Fruit fly (Drosophila melanogaster) whole organism, embryonic: Measurements from ENCODE around the gene Fdh.

ENCODE experiments used
- ATbp ChIP-seq: fragments of 200-800 bp; sonication (Bioruptor generic); optimal IDR thresholded peaks from 2 replicates; lab custom pipeline; 2017; ENCODE audit warnings: missing biosample characterization, mild to moderate bottlenecking, missing genetic modification characterization, missing genetic modification reagents
- Asciz ChIP-seq: fragments of 200-800 bp; sonication (Bioruptor generic); optimal IDR thresholded peaks from 2 replicates; lab custom pipeline; 2017; ENCODE audit warnings: missing biosample characterization, mild to moderate bottlenecking, missing genetic modification characterization, missing genetic modification reagents
- CG10462 ChIP-seq: fragments of 200-800 bp; sonication (Bioruptor generic); optimal IDR thresholded peaks from 2 replicates; lab custom pipeline; 2016; ENCODE audit warnings: missing biosample characterization, missing genetic modification characterization
- CG10543 ChIP-seq: fragments of 200-800 bp; sonication (Bioruptor generic); optimal IDR thresholded peaks from 3 replicates; lab custom pipeline; 2017; ENCODE audit warnings: missing biosample characterization, mild to moderate bottlenecking, missing genetic modification characterization, moderate library complexity
- CG10959 ChIP-seq: fragments of 200-800 bp; sonication (Bioruptor generic); IDR thresholded peaks from 2 replicates; pipeline ENCODE4 v1.3.6; 2022; ENCODE audit warnings: missing biosample characterization, missing genetic modification characterization
- CG11504 ChIP-seq: fragments of 200-800 bp; sonication (Bioruptor generic); optimal IDR thresholded peaks from 3 replicates; lab custom pipeline; 2019; ENCODE audit warnings: missing biosample characterization, mild to moderate bottlenecking, missing genetic modification characterization, moderate library complexity
- CG11560 ChIP-seq: fragments of 200-800 bp; sonication (Bioruptor generic); IDR thresholded peaks from 3 replicates; pipeline ENCODE4 v1.3.6; 2022; ENCODE audit warnings: missing biosample characterization, missing genetic modification characterization
- CG13287 ChIP-seq: fragments of 200-800 bp; sonication (Bioruptor generic); IDR thresholded peaks from 2 replicates; pipeline ENCODE4 v1.3.6; 2022; ENCODE audit warnings: missing biosample characterization, missing genetic modification characterization; ENCODE audit not compliant: partially characterized antibody
- CG15073 ChIP-seq: fragments of 200-800 bp; sonication (Bioruptor generic); optimal IDR thresholded peaks from 2 replicates; lab custom pipeline; 2016; ENCODE audit warnings: missing biosample characterization, missing genetic modification characterization
- CG15269 ChIP-seq: fragments of 200-800 bp; sonication (Bioruptor generic); optimal IDR thresholded peaks from 2 replicates; lab custom pipeline; 2018; ENCODE audit warnings: missing biosample characterization, mild to moderate bottlenecking, missing genetic modification characterization, moderate library complexity
- CG15601 ChIP-seq: fragments of 200-800 bp; sonication (Bioruptor generic); optimal IDR thresholded peaks from 3 replicates; lab custom pipeline; 2019; ENCODE audit warnings: missing biosample characterization, mild to moderate bottlenecking, missing genetic modification characterization, moderate library complexity
- CG16813 ChIP-seq: fragments of 200-800 bp; sonication (Bioruptor generic); IDR thresholded peaks from 3 replicates; pipeline ENCODE4 v1.3.6; 2022; ENCODE audit warnings: missing biosample characterization, missing genetic modification characterization; ENCODE audit not compliant: partially characterized antibody
- CG2875 ChIP-seq: fragments of 200-800 bp; sonication (Bioruptor generic); optimal IDR thresholded peaks from 2 replicates; lab custom pipeline; 2017; ENCODE audit warnings: missing biosample characterization, mild to moderate bottlenecking, missing genetic modification characterization, missing genetic modification reagents
- CG30020 ChIP-seq: fragments of 200-800 bp; optimal IDR thresholded peaks from 2 replicates; lab custom pipeline; 2019; ENCODE audit warnings: missing biosample characterization, mild to moderate bottlenecking, missing genetic modification characterization, moderate library complexity
- CG31365 ChIP-seq: fragments of 200-800 bp; sonication (Bioruptor generic); optimal IDR thresholded peaks from 2 replicates; lab custom pipeline; 2018; ENCODE audit warnings: missing biosample characterization, mild to moderate bottlenecking, missing genetic modification characterization
- CG3163 ChIP-seq: fragments of 200-800 bp; sonication (Bioruptor generic); optimal IDR thresholded peaks from 3 replicates; lab custom pipeline; 2016; ENCODE audit warnings: missing biosample characterization, missing genetic modification characterization
- CG5245 ChIP-seq: fragments of 200-800 bp; sonication (Bioruptor generic); optimal IDR thresholded peaks from 3 replicates; lab custom pipeline; 2016; ENCODE audit warnings: missing biosample characterization, missing genetic modification characterization
- CG6175 ChIP-seq: fragments of 200-800 bp; sonication (Bioruptor generic); IDR thresholded peaks from 3 replicates; pipeline ENCODE4 v1.3.6; 2022; ENCODE audit warnings: missing biosample characterization, missing genetic modification characterization
- CG9215 ChIP-seq: fragments of 200-800 bp; sonication (Bioruptor generic); IDR thresholded peaks from 2 replicates; pipeline ENCODE4 v1.3.6; 2022; ENCODE audit warnings: missing biosample characterization, missing genetic modification characterization
- CHES-1-like ChIP-seq: fragments of 200-800 bp; sonication (Bioruptor generic); optimal IDR thresholded peaks from 2 replicates; lab custom pipeline; 2016; ENCODE audit warnings: missing biosample characterization, missing genetic modification characterization
- CTCF ChIP-seq: fragments of 200-800 bp; sonication (Bioruptor generic); optimal IDR thresholded peaks from 2 replicates; lab custom pipeline; 2017; ENCODE audit warnings: missing biosample characterization, mild to moderate bottlenecking, missing genetic modification characterization, moderate library complexity
- Dp ChIP-seq: fragments of 200-800 bp; sonication (Bioruptor generic); optimal IDR thresholded peaks from 2 replicates; lab custom pipeline; 2018; ENCODE audit warnings: missing biosample characterization, mild to moderate bottlenecking, missing genetic modification characterization, moderate library complexity
- E2f1 ChIP-seq: fragments of 200-800 bp; sonication (Bioruptor generic); IDR thresholded peaks from 2 replicates; pipeline ENCODE4 v1.3.6; 2022; ENCODE audit warnings: missing biosample characterization, missing genetic modification characterization
- Fer1 ChIP-seq: fragments of 200-800 bp; sonication (Bioruptor generic); optimal IDR thresholded peaks from 2 replicates; lab custom pipeline; 2017; ENCODE audit warnings: missing biosample characterization, mild to moderate bottlenecking, missing genetic modification characterization
- Gsc ChIP-seq: fragments of 200-800 bp; sonication (Bioruptor generic); IDR thresholded peaks from 2 replicates; pipeline ENCODE4 v1.3.6; 2022; ENCODE audit warnings: missing biosample characterization, missing genetic modification characterization
- HLH4C ChIP-seq: fragments of 200-800 bp; sonication (Bioruptor generic); IDR thresholded peaks from 3 replicates; pipeline ENCODE4 v1.3.6; 2022; ENCODE audit warnings: missing biosample characterization, missing genetic modification characterization; ENCODE audit not compliant: partially characterized antibody
- Hr3 ChIP-seq: fragments of 200-800 bp; sonication (Bioruptor generic); optimal IDR thresholded peaks from 3 replicates; lab custom pipeline; 2016; ENCODE audit warnings: missing biosample characterization, missing genetic modification characterization
- MTF-1 ChIP-seq: fragments of 200-800 bp; sonication (Bioruptor generic); optimal IDR thresholded peaks from 2 replicates; lab custom pipeline; 2018; ENCODE audit warnings: missing biosample characterization, mild to moderate bottlenecking, missing genetic modification characterization, borderline replicate concordance
- Oli ChIP-seq: fragments of 200-800 bp; sonication (Bioruptor generic); optimal IDR thresholded peaks from 2 replicates; lab custom pipeline; 2018; ENCODE audit warnings: missing biosample characterization, mild to moderate bottlenecking, missing genetic modification characterization, moderate library complexity
- Scr ChIP-seq: fragments of 200-800 bp; sonication (Bioruptor generic); IDR thresholded peaks from 2 replicates; pipeline ENCODE4 v1.3.6; 2022; ENCODE audit warnings: missing biosample characterization, missing genetic modification characterization; ENCODE audit not compliant: partially characterized antibody
- Sin3A ChIP-seq: fragments of >200 bp; optimal IDR thresholded peaks from 2 replicates; lab custom pipeline; 2018
- Sry-δ ChIP-seq: fragments of 200-800 bp; sonication (Bioruptor generic); optimal IDR thresholded peaks from 2 replicates; lab custom pipeline; 2016; ENCODE audit warnings: missing biosample characterization, missing genetic modification characterization
- TFAM ChIP-seq: fragments of 200-800 bp; sonication (Bioruptor generic); optimal IDR thresholded peaks from 2 replicates; lab custom pipeline; 2017; ENCODE audit warnings: missing biosample characterization, missing genetic modification characterization, inconsistent platforms
- ash1 ChIP-seq: fragments of 200-800 bp; sonication (Bioruptor generic); optimal IDR thresholded peaks from 2 replicates; lab custom pipeline; 2018; ENCODE audit warnings: missing biosample characterization, mild to moderate bottlenecking, missing genetic modification characterization
- bab2 ChIP-seq: fragments of 200-800 bp; sonication (Bioruptor generic); optimal IDR thresholded peaks from 2 replicates; lab custom pipeline; 2016; ENCODE audit warnings: missing biosample characterization, missing genetic modification characterization
- bcd ChIP-seq: fragments of 200-800 bp; sonication (Bioruptor generic); optimal IDR thresholded peaks from 2 replicates; lab custom pipeline; 2017; ENCODE audit warnings: missing biosample characterization, mild to moderate bottlenecking, missing genetic modification characterization
- chinmo ChIP-seq: fragments of 200-800 bp; sonication (Bioruptor generic); IDR thresholded peaks from 4 replicates; pipeline ENCODE4 v1.3.6; 2022; ENCODE audit warnings: missing biosample characterization, missing genetic modification characterization; ENCODE audit not compliant: partially characterized antibody
- croc ChIP-seq: fragments of 200-800 bp; sonication (Bioruptor generic); conservative IDR thresholded peaks from 3 replicates; pipeline ENCODE4 v1.3.6; 2022; ENCODE audit warnings: missing biosample characterization, missing genetic modification characterization
- crp ChIP-seq, 2 experiments: fragments of 200-800 bp; sonication (Bioruptor generic); optimal IDR thresholded peaks; 2 replicates in 1 of 2; 3 replicates in 1 of 2; lab custom pipeline; 2017; ENCODE audit warnings: missing biosample characterization in 2 of 2, missing genetic modification characterization in 2 of 2, mild to moderate bottlenecking in 1 of 2, moderate library complexity in 1 of 2
- exex ChIP-seq: fragments of 200-800 bp; sonication (Bioruptor generic); optimal IDR thresholded peaks from 4 replicates; lab custom pipeline; 2018; ENCODE audit warnings: missing biosample characterization, mild to moderate bottlenecking, missing genetic modification characterization, moderate library complexity
- kah ChIP-seq: fragments of 200-800 bp; sonication (Bioruptor generic); optimal IDR thresholded peaks from 2 replicates; lab custom pipeline; 2018; ENCODE audit warnings: missing biosample characterization, mild to moderate bottlenecking, missing genetic modification characterization
- lilli ChIP-seq: fragments of 200-800 bp; sonication (Bioruptor generic); optimal IDR thresholded peaks from 3 replicates; lab custom pipeline; 2016; ENCODE audit warnings: missing biosample characterization, missing genetic modification characterization
- nau ChIP-seq: fragments of 200-800 bp; sonication (Bioruptor generic); optimal IDR thresholded peaks from 3 replicates; lab custom pipeline; 2017; ENCODE audit warnings: missing biosample characterization, mild to moderate bottlenecking, missing genetic modification characterization, missing genetic modification reagents
- pnt ChIP-seq: fragments of 200-800 bp; sonication (Bioruptor generic); optimal IDR thresholded peaks from 3 replicates; lab custom pipeline; 2016; ENCODE audit warnings: missing biosample characterization, missing genetic modification characterization
- ro ChIP-seq: fragments of 200-800 bp; sonication (Bioruptor generic); IDR thresholded peaks from 2 replicates; pipeline ENCODE4 v1.3.6; 2022; ENCODE audit warnings: missing biosample characterization, missing genetic modification characterization
- run ChIP-seq: fragments of 200-800 bp; sonication (Bioruptor generic); optimal IDR thresholded peaks from 3 replicates; lab custom pipeline; 2018; ENCODE audit warnings: missing biosample characterization, mild to moderate bottlenecking, missing genetic modification characterization
- tio ChIP-seq: fragments of 200-800 bp; sonication (Bioruptor generic); optimal IDR thresholded peaks from 2 replicates; lab custom pipeline; 2017; ENCODE audit warnings: missing biosample characterization, missing genetic modification characterization, inconsistent platforms
- unc-4 ChIP-seq: fragments of 200-800 bp; sonication (Bioruptor generic); IDR thresholded peaks from 2 replicates; pipeline ENCODE4 v1.3.6; 2022; ENCODE audit warnings: missing biosample characterization, missing genetic modification characterization; ENCODE audit not compliant: partially characterized antibody
- unpg ChIP-seq: fragments of 200-800 bp; sonication (Bioruptor generic); optimal IDR thresholded peaks from 3 replicates; lab custom pipeline; 2018; ENCODE audit warnings: missing biosample characterization, mild to moderate bottlenecking, missing genetic modification characterization, moderate library complexity
- vvl ChIP-seq: fragments of 200-800 bp; sonication (Bioruptor generic); IDR thresholded peaks from 2 replicates; pipeline ENCODE4 v1.3.6; 2022; ENCODE audit warnings: missing biosample characterization, missing genetic modification characterization

Fdh gene

DNA sequence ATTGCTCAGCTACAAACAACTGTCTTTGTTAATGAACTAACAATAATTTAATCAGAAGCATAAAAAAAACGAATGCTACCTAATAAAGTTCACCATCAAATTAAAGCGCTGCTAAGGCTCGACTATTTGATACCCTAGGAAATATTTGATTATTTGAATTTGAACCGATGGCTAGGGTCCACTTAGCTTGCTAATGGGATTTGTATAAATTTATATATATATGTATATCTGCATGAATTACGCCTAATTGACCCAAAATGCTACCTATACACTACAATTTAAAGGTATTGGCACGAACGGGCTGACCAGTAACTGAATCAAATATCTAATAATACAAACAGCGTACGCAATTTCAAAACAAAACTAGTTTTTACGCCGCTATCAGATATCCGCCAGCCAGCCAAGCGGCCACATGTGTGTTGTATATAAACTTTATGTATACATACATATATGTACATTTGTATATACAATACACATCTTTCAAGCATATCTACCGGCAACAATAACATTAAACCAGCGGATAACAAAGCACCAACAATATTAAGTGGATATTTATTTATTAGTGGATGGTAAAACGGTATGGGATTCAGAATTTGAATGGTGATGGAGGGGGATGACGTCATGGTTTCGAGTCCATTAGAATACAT is 12.0 kb upstream of the Fdh start (continued):
- no peak for TF ChIP-seq CG16813 (GFP tag; lab: Robert Waterston, UW)
- peak; percentile 55 for TF ChIP-seq MTF-1 (GFP tag; lab: Kevin White, UChicago)
- TF ChIP-seq exex (tag; lab: Kevin White, UChicago) = peak; percentile 67
- TF ChIP-seq nau (GFP tag; lab: Kevin White, UChicago) = peak; percentile 20
- peak; percentile 93 for TF ChIP-seq vvl (GFP tag; lab: Robert Waterston, UW)
- TF ChIP-seq Fer1 (GFP tag; lab: Kevin White, UChicago) = peak; percentile 82
- no peak for TF ChIP-seq unc-4 (GFP tag; lab: Robert Waterston, UW)
- peak; percentile 77 for TF ChIP-seq unpg (GFP tag; lab: Kevin White, UChicago)
- no peak for TF ChIP-seq tio (GFP tag; lab: Kevin White, UChicago)
- no peak for TF ChIP-seq crp (GFP tag; optimal IDR thresholded peaks at IDR 0.05; lab: Kevin White, UChicago)
- 0 out of 4 replicates have a peak, but pooled peaks have one; percentile 54 for TF ChIP-seq chinmo
- TF ChIP-seq CG10959 = no peak
- no peak for TF ChIP-seq Sry-δ
- TF ChIP-seq CG11504 (tag; lab: Kevin White, UChicago) = peak; percentile 88
- TF ChIP-seq Gsc (GFP tag; lab: Robert Waterston, UW) = peak; percentile 9; the same call in 1 of the 2 replicates
- no peak for TF ChIP-seq CG31365 (tag; lab: Kevin White, UChicago)
- peak; percentile 0 for TF ChIP-seq CG30020 (tag; lab: Kevin White, UChicago)
- peak; percentile 79 for TF ChIP-seq E2f1 (GFP tag; lab: Robert Waterston, UW)
- no peak for TF ChIP-seq CG3163
- peak; percentile 57; the same call in 2 of the 3 replicates for TF ChIP-seq CG11560
- no peak for TF ChIP-seq CG13287
- TF ChIP-seq CG15073 (GFP tag; lab: Kevin White, UChicago) = no peak
- TF ChIP-seq CG6175 (GFP tag; lab: Robert Waterston, UW) = peak; percentile 85
- TF ChIP-seq bab2 (GFP tag; lab: Kevin White, UChicago) = peak; percentile 19
- TF ChIP-seq Asciz (GFP tag; lab: Kevin White, UChicago) = peak; percentile 82
- TF ChIP-seq CG10462 (GFP tag; lab: Kevin White, UChicago) = no peak
- TF ChIP-seq CG15601 = no peak
- peak; percentile 40 for TF ChIP-seq ro (GFP tag; lab: Robert Waterston, UW)
- peak; percentile 72 for TF ChIP-seq CG9215 (GFP tag; lab: Robert Waterston, UW)
- peak; percentile 80 for TF ChIP-seq CG15269
- no peak for TF ChIP-seq ash1 (GFP tag; lab: Kevin White, UChicago)
- TF ChIP-seq Scr (GFP tag; lab: Robert Waterston, UW) = no peak
- no peak for TF ChIP-seq Sin3A (lab: Kevin White, UChicago)
- peak; percentile 42 for TF ChIP-seq CG5245 (GFP tag; lab: Kevin White, UChicago)
- no peak for TF ChIP-seq TFAM (GFP tag; lab: Kevin White, UChicago)
- peak; percentile 80 for TF ChIP-seq bcd (GFP tag; lab: Kevin White, UChicago)
- peak; percentile 37 for TF ChIP-seq kah (GFP tag; lab: Kevin White, UChicago)
- peak; percentile 56 for TF ChIP-seq Oli (tag; lab: Kevin White, UChicago)
- peak; percentile 46 for TF ChIP-seq ATbp (GFP tag; lab: Kevin White, UChicago)
- no peak; the same call in 2 of the 3 replicates for TF ChIP-seq croc (GFP tag; lab: Robert Waterston, UW)
- TF ChIP-seq pnt (GFP tag; lab: Kevin White, UChicago) = peak; percentile 13
- peak; percentile 27 for TF ChIP-seq Hr3 (GFP tag; lab: Kevin White, UChicago)
- TF ChIP-seq CG10543 = peak; percentile 23
- TF ChIP-seq CHES-1-like (GFP tag; lab: Kevin White, UChicago) = no peak
- TF ChIP-seq CTCF = no peak
- TF ChIP-seq lilli (GFP tag; lab: Kevin White, UChicago) = peak; percentile 53
- no peak for TF ChIP-seq run (tag; lab: Kevin White, UChicago)
- TF ChIP-seq CG2875 (GFP tag; lab: Kevin White, UChicago) = peak; percentile 35
- no peak for TF ChIP-seq HLH4C (GFP tag; lab: Robert Waterston, UW)
- TF ChIP-seq Dp = no peak
